Worm (Caenorhabditis elegans): ENCODE data around the gene ckc-1.

ckc-1 gene

DNA sequence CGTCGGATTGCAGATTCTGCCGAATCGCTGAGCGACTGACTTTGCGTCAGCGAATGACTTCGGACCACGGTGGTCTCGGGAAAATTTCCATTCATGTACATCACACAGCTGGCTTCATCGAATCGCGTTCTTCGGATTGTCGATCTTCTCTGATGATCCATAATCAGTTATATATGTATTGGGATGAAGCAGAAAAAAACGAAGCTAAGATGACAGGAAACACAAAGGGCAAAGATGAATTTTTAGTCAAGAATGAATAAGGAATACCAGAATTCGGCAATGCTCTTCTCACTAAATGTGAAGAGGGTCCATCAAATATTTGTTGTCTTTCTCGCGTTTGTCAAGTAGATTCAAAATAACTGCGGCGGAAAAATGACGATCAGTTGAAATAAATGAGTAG is 40.8 kb downstream of the ckc-1 start, which contains the start of gene del-9:
TSS of gene del-9 (minus strand) at position 101 of the 400 bp plus-strand sequence.
- no peak for TF ChIP-seq nhr-129 (tag; optimal IDR thresholded peaks at IDR 0.05)
- no peak for TF ChIP-seq elt-1 (tag; optimal IDR thresholded peaks at IDR 0.05)
- TF ChIP-seq blmp-1 (tag; optimal IDR thresholded peaks at IDR 0.05; ENCODE audit: insufficient read depth): no peak
- TF ChIP-seq unc-39 (tag; optimal IDR thresholded peaks at IDR 0.05): no peak
- no peak for TF ChIP-seq nhr-23 (tag; optimal IDR thresholded peaks at IDR 0.05)
- TF ChIP-seq nhr-12 (tag; optimal IDR thresholded peaks at IDR 0.05): no peak
- no peak for TF ChIP-seq ztf-11 (tag; optimal IDR thresholded peaks at IDR 0.05)
- no peak for TF ChIP-seq nhr-6 (tag; optimal IDR thresholded peaks at IDR 0.05)
- TF ChIP-seq lin-39 (tag; optimal IDR thresholded peaks at IDR 0.05): no peak
- no peak for TF ChIP-seq unc-55 (GFP tag; optimal IDR thresholded peaks at IDR 0.05)
- no peak for TF ChIP-seq nhr-21 (tag; optimal IDR thresholded peaks at IDR 0.05)
- TF ChIP-seq nhr-237 (tag; optimal IDR thresholded peaks at IDR 0.05): no peak
- no peak for TF ChIP-seq ceh-16 (tag; optimal IDR thresholded peaks at IDR 0.05)
- TF ChIP-seq ZK546.5 (tag; optimal IDR thresholded peaks at IDR 0.05): no peak
- TF ChIP-seq lin-11 (tag; optimal IDR thresholded peaks at IDR 0.05): no peak
- no peak for TF ChIP-seq mdl-1 (tag; optimal IDR thresholded peaks at IDR 0.05)
- no peak for TF ChIP-seq egl-27 (tag; optimal IDR thresholded peaks at IDR 0.05)
- TF ChIP-seq peb-1 (tag; optimal IDR thresholded peaks at IDR 0.05): no peak

DNA sequence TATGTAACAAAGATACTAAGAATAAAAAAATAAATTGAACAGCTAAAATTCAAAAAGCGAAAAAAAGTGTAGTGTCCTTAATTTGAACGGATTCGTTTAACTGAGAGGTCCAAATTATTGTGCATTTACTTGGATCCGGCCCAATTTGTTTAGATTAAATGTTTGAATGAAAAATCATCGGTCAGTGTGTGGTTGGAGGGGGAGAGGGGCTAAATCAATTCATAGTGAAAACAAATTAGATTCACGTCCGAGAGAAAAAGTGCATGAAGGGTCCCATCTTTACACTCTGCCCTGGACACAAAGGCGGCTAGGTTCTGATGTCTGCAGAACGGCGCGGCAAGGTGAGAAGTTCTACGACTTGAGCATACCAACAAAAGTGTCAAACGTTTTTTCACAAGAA is 42.4 kb downstream of the ckc-1 start:
- TF ChIP-seq sma-9 (GFP tag; optimal IDR thresholded peaks at IDR 0.05) (no peak), sma-9 (tag; optimal IDR thresholded peaks at IDR 0.05) (no peak), sma-3 (GFP tag; optimal IDR thresholded peaks at IDR 0.05) (no peak), nhr-10 (tag; optimal IDR thresholded peaks at IDR 0.05) (no peak), nhr-25 (tag; optimal IDR thresholded peaks at IDR 0.05) (no peak), snpc-4 (tag; optimal IDR thresholded peaks at IDR 0.05) (no peak), nhr-77 (tag; optimal IDR thresholded peaks at IDR 0.05) (no peak), nhr-21 (tag; optimal IDR thresholded peaks at IDR 0.05) (no peak), lin-39 (tag; optimal IDR thresholded peaks at IDR 0.05) (no peak), ceh-16 (tag; optimal IDR thresholded peaks at IDR 0.05) (no peak), mab-5 (tag; optimal IDR thresholded peaks at IDR 0.05) (no peak), sem-4 (tag; optimal IDR thresholded peaks at IDR 0.05) (no peak), R02D3.7 (tag; optimal IDR thresholded peaks at IDR 0.05) (no peak), mdl-1 (tag; optimal IDR thresholded peaks at IDR 0.05) (no peak), lin-11 (tag; optimal IDR thresholded peaks at IDR 0.05) (no peak)

ce11 chrX:3623162-3623561 is 46.8 kb downstream of the ckc-1 start, which contains the start of gene C18B2.2:
Gene C18B2.2 (plus strand): TSS chrX:3623462.
- TF ChIP-seq lin-11 (tag; optimal IDR thresholded peaks at IDR 0.05) (no peak), nhr-6 (tag; optimal IDR thresholded peaks at IDR 0.05) (no peak), alr-1 (tag; optimal IDR thresholded peaks at IDR 0.05) (no peak), crh-2 (tag; optimal IDR thresholded peaks at IDR 0.05) (no peak), R02D3.7 (tag; optimal IDR thresholded peaks at IDR 0.05) (no peak), ZK546.5 (tag; optimal IDR thresholded peaks at IDR 0.05) (no peak), nhr-129 (tag; optimal IDR thresholded peaks at IDR 0.05) (no peak), nhr-77 (tag; optimal IDR thresholded peaks at IDR 0.05) (no peak), lin-13 (GFP tag; optimal IDR thresholded peaks at IDR 0.05) (no peak), mdl-1 (tag; optimal IDR thresholded peaks at IDR 0.05) (no peak), nhr-237 (tag; optimal IDR thresholded peaks at IDR 0.05) (no peak), sma-3 (GFP tag; optimal IDR thresholded peaks at IDR 0.05) (no peak), F13H6.1 (tag; optimal IDR thresholded peaks at IDR 0.05) (no peak)

ce11 chrX:3625599-3625998 is 49.2 kb downstream of the ckc-1 start:
- TF ChIP-seq ztf-1 (GFP tag; conservative IDR thresholded peaks at IDR 0.05) (no peak), lsy-2 (tag; optimal IDR thresholded peaks at IDR 0.05) (no peak), sma-3 (GFP tag; optimal IDR thresholded peaks at IDR 0.05) (no peak), nhr-237 (tag; optimal IDR thresholded peaks at IDR 0.05) (no peak), nhr-77 (tag; optimal IDR thresholded peaks at IDR 0.05) (no peak), alr-1 (tag; optimal IDR thresholded peaks at IDR 0.05) (no peak), zag-1 (tag; optimal IDR thresholded peaks at IDR 0.05) (no peak), nhr-21 (tag; optimal IDR thresholded peaks at IDR 0.05) (no peak), ztf-4 (tag; optimal IDR thresholded peaks at IDR 0.05) (no peak), nhr-11 (tag; optimal IDR thresholded peaks at IDR 0.05) (no peak)
